Fruit fly (Drosophila melanogaster) whole organism, larva: Measurements from ENCODE around the gene dgt2.

Experiments used
- noc ChIP-seq: fragments of 200-800 bp; sonication (Bioruptor generic); optimal IDR thresholded peaks from 3 replicates; lab custom pipeline; 2019; ENCODE audit warnings: missing biosample characterization, mild to moderate bottlenecking, missing genetic modification characterization, moderate library complexity

dgt2 gene

DNA sequence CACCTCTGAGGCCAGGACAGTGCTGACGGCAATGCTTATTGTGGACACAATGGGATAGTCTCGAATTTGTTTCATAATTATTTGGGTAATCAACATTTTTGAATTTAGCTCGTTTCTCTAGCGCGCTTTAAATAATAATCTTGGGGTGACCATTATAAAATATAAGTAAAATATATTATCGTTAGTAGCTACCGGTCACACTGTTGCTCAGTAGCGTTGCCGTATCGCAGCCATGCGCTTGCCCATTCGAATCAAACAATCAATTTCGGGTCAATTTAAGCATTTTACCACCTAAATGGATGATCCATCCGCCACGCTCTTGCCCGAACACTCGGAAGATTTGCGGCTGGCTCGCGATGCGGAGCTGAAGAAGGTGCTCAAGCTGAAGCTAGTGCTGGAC, at the start of gene dgt2, which contains the start of gene zuc:
Gene dgt2, plus strand, starts transcription at position 208 of the 400 bp plus-strand sequence.
Gene zuc, minus strand, starts transcription at position 154 of the 400 bp plus-strand sequence.
- no peak for TF ChIP-seq noc (tag; lab: Kevin White, UChicago)

- TF ChIP-seq noc (tag; lab: Kevin White, UChicago), result no peak
Observed at dm6 chr2L:11940620-11941019, 49.1 kb upstream of the dgt2 start.

DNA sequence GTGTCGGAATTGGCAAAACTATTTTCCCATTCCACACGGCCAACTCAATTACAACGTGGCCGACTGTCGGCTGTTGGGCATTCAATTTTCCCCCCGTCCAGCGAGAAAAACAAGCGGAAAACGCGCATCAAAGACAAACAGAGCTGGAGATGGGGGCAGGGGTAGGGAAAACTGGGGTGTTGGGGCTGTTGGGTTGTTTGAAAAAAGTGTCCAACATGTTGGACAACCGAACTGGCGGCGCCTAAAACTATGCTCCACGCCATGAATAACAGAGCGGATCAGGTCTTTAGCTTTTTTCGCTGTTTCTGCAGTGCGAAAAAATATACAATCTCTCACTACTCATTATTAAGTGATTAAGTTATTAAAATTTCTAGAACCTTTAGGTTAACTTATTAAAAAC, 47.5 kb upstream of the dgt2 start:
- no peak for TF ChIP-seq noc (tag; lab: Kevin White, UChicago)

DNA sequence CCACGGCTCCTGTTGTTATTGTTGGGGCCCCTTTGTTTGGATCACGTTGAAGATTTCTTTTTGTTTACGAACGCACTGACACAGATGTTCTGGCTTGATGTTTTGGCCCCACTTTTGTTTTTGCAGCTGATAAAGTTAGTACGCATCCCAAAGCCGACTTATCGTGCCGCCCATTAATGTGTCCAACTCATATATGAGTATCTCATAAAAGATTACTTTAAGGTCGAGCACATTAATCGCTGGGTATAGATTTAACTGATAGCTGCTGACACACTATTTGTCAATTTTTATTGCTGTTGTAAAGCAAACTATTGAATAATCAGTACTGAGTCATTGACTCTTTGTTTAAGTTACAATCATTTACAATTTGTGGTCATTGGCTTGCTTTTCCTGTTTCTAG, 46.9 kb upstream of the dgt2 start:
- no peak for TF ChIP-seq noc (tag; lab: Kevin White, UChicago)

DNA sequence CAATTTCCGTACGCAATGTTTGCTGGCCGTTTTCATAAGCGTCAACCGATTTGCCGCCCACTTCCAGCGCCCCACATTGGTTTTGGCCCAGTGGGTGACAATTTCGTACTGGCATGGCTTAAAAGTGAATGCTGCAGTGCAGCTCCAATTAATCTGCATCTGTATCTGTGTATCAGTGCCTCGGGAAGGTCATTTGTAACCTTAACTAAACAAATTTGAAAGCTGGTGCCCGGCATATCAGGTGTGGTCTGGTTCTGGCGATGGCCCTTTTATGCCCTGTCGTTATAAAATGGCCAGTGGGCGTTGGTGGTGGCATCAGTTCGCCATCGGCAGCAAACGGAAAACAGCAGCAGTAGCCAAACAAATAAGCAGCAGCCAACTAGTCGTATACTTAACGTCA, 45.9 kb upstream of the dgt2 start, which contains the start of gene Crys:
Gene Crys, plus strand, starts transcription at position 301 of the 400 bp plus-strand sequence.
- no peak for TF ChIP-seq noc (tag; lab: Kevin White, UChicago)

dm6 chr2L:11947641-11948040, 42.1 kb upstream of the dgt2 start, which contains the start of gene CG16964:
Gene CG16964, plus strand, starts transcription at chr2L:11947941.
- TF ChIP-seq noc (tag; lab: Kevin White, UChicago), result no peak

- no peak for TF ChIP-seq noc (tag; lab: Kevin White, UChicago)
Observed at dm6 chr2L:11948479-11948878, 41.3 kb upstream of the dgt2 start.

DNA sequence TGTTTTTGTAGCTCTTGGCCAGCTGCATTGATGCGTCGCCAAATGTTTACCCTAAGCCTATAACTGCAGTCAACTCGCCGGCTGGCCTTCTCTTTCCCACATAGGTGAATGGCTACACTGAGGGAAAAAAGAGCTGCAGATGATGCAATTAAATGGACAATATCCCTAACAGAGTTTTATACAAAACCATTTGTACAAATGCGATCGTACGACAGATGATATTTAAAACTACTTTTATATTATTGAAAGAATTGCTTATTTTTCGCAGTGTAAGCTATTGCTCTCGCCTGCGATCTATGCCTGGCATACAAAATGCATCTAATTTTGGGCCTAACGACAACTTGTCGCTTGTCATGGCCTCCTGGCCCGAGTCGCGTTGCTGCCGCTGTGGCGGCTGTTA, 39.8 kb upstream of the dgt2 start:
- TF ChIP-seq noc (tag; lab: Kevin White, UChicago), result no peak

dm6 chr2L:11955839-11956238, 33.9 kb upstream of the dgt2 start:
- no peak for TF ChIP-seq noc (tag; lab: Kevin White, UChicago)

DNA sequence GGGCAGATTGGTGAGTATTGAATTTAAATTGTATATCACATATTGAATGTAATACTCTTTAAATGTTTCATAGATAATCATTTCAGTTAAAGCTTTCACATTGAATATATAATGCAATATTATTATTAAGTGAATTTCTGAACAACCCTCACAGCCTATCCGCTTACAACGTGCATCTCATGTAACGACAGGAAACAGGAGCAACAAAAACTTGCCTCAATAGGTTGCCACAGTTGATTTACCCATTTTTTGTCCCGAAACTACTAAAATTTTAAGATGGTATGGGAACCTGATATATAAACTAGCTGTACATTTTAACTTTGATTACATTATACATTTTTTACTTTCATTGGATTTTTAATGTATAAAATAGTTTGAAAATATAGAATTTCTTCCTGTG, 31.0 kb upstream of the dgt2 start:
- no peak for TF ChIP-seq noc (tag; lab: Kevin White, UChicago)

dm6 chr2L:11960909-11961308, 28.8 kb upstream of the dgt2 start:
- TF ChIP-seq noc (tag; lab: Kevin White, UChicago), result no peak

dm6 chr2L:11963422-11964322, 26.1 kb upstream of the dgt2 start:
- no peak for TF ChIP-seq noc (tag; lab: Kevin White, UChicago)

- no peak for TF ChIP-seq noc (tag; lab: Kevin White, UChicago)
Observed at dm6 chr2L:11965610-11966594, 23.8 kb upstream of the dgt2 start.

DNA sequence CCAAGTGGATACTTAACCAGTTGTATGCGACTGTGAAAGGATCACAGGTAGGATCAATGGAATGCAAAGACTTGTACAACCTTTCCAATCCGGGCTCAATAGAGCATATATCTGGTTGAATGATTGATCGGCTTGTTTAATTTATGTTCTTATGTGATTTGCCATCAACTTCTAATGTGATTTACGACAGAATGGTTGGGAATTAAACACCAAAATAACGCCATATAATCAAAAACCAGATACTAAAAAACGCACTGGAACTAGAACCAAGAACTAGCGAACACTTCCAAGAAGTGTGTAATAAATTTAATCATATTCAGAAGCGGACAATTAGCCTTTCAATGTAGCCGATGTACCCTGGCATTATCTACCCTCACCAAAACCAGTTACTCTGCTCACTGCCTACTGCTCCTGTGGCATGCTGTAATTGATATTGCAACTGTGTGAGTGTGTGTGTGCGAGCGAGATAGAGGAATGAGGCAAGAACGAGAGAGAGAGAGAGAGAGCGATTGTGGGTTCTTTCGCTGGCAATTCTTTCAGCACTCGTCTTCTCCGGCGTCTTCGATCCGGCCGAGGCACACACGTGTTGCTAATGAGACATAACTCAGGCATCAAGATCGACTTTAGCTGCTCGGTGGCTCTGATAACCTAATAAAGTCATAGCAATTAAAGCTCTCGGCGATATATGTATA, 21.0 kb upstream of the dgt2 start:
- TF ChIP-seq noc (tag; lab: Kevin White, UChicago), result no peak

dm6 chr2L:11969424-11969823, 20.3 kb upstream of the dgt2 start:
- no peak for TF ChIP-seq noc (tag; lab: Kevin White, UChicago)
